Fruit fly (Drosophila melanogaster) whole organism, wandering third instar larva: ENCODE data around the gene Nplp3.

Experiments used
- Abd-B ChIP-seq: fragments of >200 bp; optimal IDR thresholded peaks from 2 replicates; lab custom pipeline; 2017; ENCODE audit warnings: missing biosample characterization, missing genetic modification characterization
- Dif ChIP-seq: fragments of 200-275, 200-300 bp; sonication (Bioruptor generic); optimal IDR thresholded peaks from 2 replicates; lab custom pipeline; 2018; ENCODE audit warnings: missing biosample characterization, missing genetic modification characterization; ENCODE audit not compliant: partially characterized antibody
- Myc ChIP-seq: fragments of >200 bp; optimal IDR thresholded peaks from 2 replicates; lab custom pipeline; 2017
- OdsH ChIP-seq: fragments of 200-800 bp; sonication (Bioruptor generic); optimal IDR thresholded peaks from 2 replicates; lab custom pipeline; 2016; ENCODE audit warnings: missing biosample characterization, mild to moderate bottlenecking, missing genetic modification characterization
- br ChIP-seq: fragments of 200-800 bp; sonication (Bioruptor generic); optimal IDR thresholded peaks from 2 replicates; lab custom pipeline; 2016; ENCODE audit warnings: missing biosample characterization, missing genetic modification characterization
- dl ChIP-seq, 2 experiments: fragments of 175-275, 200-275 bp in 1 of 2; fragments of 200-275 bp in 1 of 2; sonication (Bioruptor generic); optimal IDR thresholded peaks; lab custom pipeline; 2018; ENCODE audit warnings: mild to moderate bottlenecking in 2 of 2, missing biosample characterization in 2 of 2, missing genetic modification characterization in 2 of 2, moderate library complexity in 2 of 2; ENCODE audit not compliant: partially characterized antibody in 2 of 2, insufficient read depth in 1 of 2
- dsf ChIP-seq: sonication (Bioruptor generic); optimal IDR thresholded peaks from 2 replicates; lab custom pipeline; 2016; ENCODE audit warnings: missing biosample characterization, missing genetic modification characterization, borderline replicate concordance
- h ChIP-seq: fragments of 200-800 bp; sonication (Bioruptor generic); optimal IDR thresholded peaks from 3 replicates; lab custom pipeline; 2016; ENCODE audit warnings: missing biosample characterization, mild to moderate bottlenecking, missing genetic modification characterization
- psq ChIP-seq: fragments of 200-800 bp; sonication (Bioruptor generic); optimal IDR thresholded peaks from 3 replicates; lab custom pipeline; 2017; ENCODE audit warnings: missing biosample characterization, mild to moderate bottlenecking, missing genetic modification characterization, moderate library complexity
- tai ChIP-seq: sonication (Bioruptor generic); optimal IDR thresholded peaks from 2 replicates; lab custom pipeline; 2016; ENCODE audit warnings: missing biosample characterization, missing genetic modification characterization
- usp ChIP-seq: fragments of >200 bp; optimal IDR thresholded peaks from 2 replicates; lab custom pipeline; 2017; ENCODE audit warnings: missing biosample characterization, missing genetic modification characterization

- TF ChIP-seq h (GFP tag; lab: Kevin White, UChicago) (no peak), br (GFP tag; lab: Kevin White, UChicago) (no peak), tai (no peak), OdsH (GFP tag; lab: Kevin White, UChicago) (no peak), Abd-B (GFP tag; lab: Kevin White, UChicago) (no peak), Myc (lab: Kevin White, UChicago) (no peak), dl (GFP tag; optimal IDR thresholded peaks at IDR 0.05; lab: Kevin White, UChicago; ENCODE audit: insufficient read depth in 1 of 2, partially characterized antibody in 2 of 2) (no peak), Dif (GFP tag; lab: Kevin White, UChicago) (no peak), psq (GFP tag; lab: Kevin White, UChicago) (no peak), usp (GFP tag; lab: Kevin White, UChicago) (no peak), dsf (GFP tag; lab: Kevin White, UChicago) (no peak)
Measured at dm6 chr3L:16359795-16360194, 42.0 kb downstream of the Nplp3 start.
